Fruit fly (Drosophila melanogaster) whole organism, prepupa: ENCODE measurements around the gene CG43155.
A peak's percentile ranks its signal among the peaks of the same experiment; 100 is the strongest.

Experiments used
- Blimp-1 ChIP-seq: fragments of 200-800 bp; sonication (Bioruptor generic); optimal IDR thresholded peaks from 3 replicates; lab custom pipeline; 2017; ENCODE audit warnings: missing biosample characterization, missing genetic modification characterization, mild to moderate bottlenecking, moderate library complexity, missing genetic modification reagents
- CG10631 ChIP-seq: fragments of 200-800 bp; sonication (Bioruptor generic); optimal IDR thresholded peaks from 2 replicates; lab custom pipeline; 2016; ENCODE audit warnings: missing biosample characterization, missing genetic modification characterization
- CG10669 ChIP-seq: fragments of 200-800 bp; sonication (Bioruptor generic); optimal IDR thresholded peaks from 3 replicates; lab custom pipeline; 2018; ENCODE audit warnings: missing biosample characterization, mild to moderate bottlenecking, missing genetic modification characterization, moderate library complexity
- CG11294 ChIP-seq: fragments of 200-800 bp; sonication (Bioruptor generic); IDR thresholded peaks from 2 replicates; pipeline ENCODE4 v1.3.6; 2022; ENCODE audit warnings: missing biosample characterization, missing genetic modification characterization
- CG11762 ChIP-seq: fragments of 200-800 bp; sonication (Bioruptor generic); optimal IDR thresholded peaks from 3 replicates; lab custom pipeline; 2016; ENCODE audit warnings: missing biosample characterization, missing genetic modification characterization; ENCODE audit not compliant: insufficient read depth
- CG11902 ChIP-seq: fragments of 200-800 bp; sonication (Bioruptor generic); optimal IDR thresholded peaks from 3 replicates; lab custom pipeline; 2016; ENCODE audit warnings: missing biosample characterization, missing genetic modification characterization
- CG15336 ChIP-seq: fragments of 200-800 bp; sonication (Bioruptor generic); IDR thresholded peaks from 2 replicates; pipeline ENCODE4 v1.3.6; 2022; ENCODE audit warnings: missing biosample characterization, missing genetic modification characterization
- CG3032 ChIP-seq: fragments of 200-800 bp; optimal IDR thresholded peaks from 2 replicates; lab custom pipeline; 2019; ENCODE audit warnings: missing biosample characterization, mild to moderate bottlenecking, missing genetic modification characterization, moderate library complexity
- CG32006 ChIP-seq: fragments of 200-800 bp; sonication (Bioruptor generic); optimal IDR thresholded peaks from 3 replicates; lab custom pipeline; 2017; ENCODE audit warnings: missing biosample characterization, mild to moderate bottlenecking, missing genetic modification characterization
- CG34406 ChIP-seq: fragments of 200-800 bp; sonication (Bioruptor generic); optimal IDR thresholded peaks from 3 replicates; lab custom pipeline; 2016; ENCODE audit warnings: missing biosample characterization, missing genetic modification characterization
- CG3919 ChIP-seq: fragments of 200-800 bp; sonication (Bioruptor generic); optimal IDR thresholded peaks from 3 replicates; lab custom pipeline; 2016; ENCODE audit warnings: missing biosample characterization, missing genetic modification characterization
- CG6276 ChIP-seq: fragments of 200-800 bp; sonication (Bioruptor generic); optimal IDR thresholded peaks from 2 replicates; lab custom pipeline; 2017; ENCODE audit warnings: missing biosample characterization, mild to moderate bottlenecking, missing genetic modification characterization
- CG6792 ChIP-seq: fragments of 200-800 bp; sonication (Bioruptor generic); optimal IDR thresholded peaks from 3 replicates; lab custom pipeline; 2016; ENCODE audit warnings: missing biosample characterization, missing genetic modification characterization
- CG6808 ChIP-seq: fragments of 200-800 bp; sonication (Bioruptor generic); optimal IDR thresholded peaks from 3 replicates; lab custom pipeline; 2017; ENCODE audit warnings: missing biosample characterization, missing genetic modification characterization, mild to moderate bottlenecking, moderate library complexity, missing genetic modification reagents
- CG6854 ChIP-seq: fragments of 200-800 bp; sonication (Bioruptor generic); optimal IDR thresholded peaks from 2 replicates; lab custom pipeline; 2017; ENCODE audit warnings: missing biosample characterization, mild to moderate bottlenecking, missing genetic modification characterization
- CG7368 ChIP-seq: fragments of 200-800 bp; sonication (Bioruptor generic); optimal IDR thresholded peaks from 3 replicates; lab custom pipeline; 2016; ENCODE audit warnings: missing biosample characterization, missing genetic modification characterization
- CG8119 ChIP-seq: fragments of 200-800 bp; sonication (Bioruptor generic); IDR thresholded peaks from 3 replicates; pipeline ENCODE4 v1.3.6; 2022; ENCODE audit warnings: missing biosample characterization, missing genetic modification characterization
- CG8632 ChIP-seq: fragments of 200-800 bp; sonication (Bioruptor generic); optimal IDR thresholded peaks from 3 replicates; lab custom pipeline; 2016; ENCODE audit warnings: missing biosample characterization, missing genetic modification characterization
- CG9139 ChIP-seq: fragments of 200-800 bp; sonication (Bioruptor generic); optimal IDR thresholded peaks from 3 replicates; lab custom pipeline; 2017; ENCODE audit warnings: missing biosample characterization, mild to moderate bottlenecking, missing genetic modification characterization
- Eip75B ChIP-seq: fragments of 200-800 bp; sonication (Bioruptor generic); optimal IDR thresholded peaks from 3 replicates; lab custom pipeline; 2016; ENCODE audit warnings: missing biosample characterization, missing genetic modification characterization
- Eip78C ChIP-seq: fragments of 200-800 bp; sonication (Bioruptor generic); peaks from one replicate; lab custom pipeline; 2016; ENCODE audit warnings: missing biosample characterization, missing genetic modification characterization
- Ets21C ChIP-seq: fragments of 200-800 bp; sonication (Bioruptor generic); optimal IDR thresholded peaks from 3 replicates; lab custom pipeline; 2016; ENCODE audit warnings: missing biosample characterization, missing genetic modification characterization
- Ets96B ChIP-seq: fragments of 200-800 bp; optimal IDR thresholded peaks from 2 replicates; lab custom pipeline; 2019; ENCODE audit warnings: missing biosample characterization, mild to moderate bottlenecking, missing genetic modification characterization, moderate library complexity
- Gug ChIP-seq: fragments of 200-800 bp; sonication (Bioruptor generic); IDR thresholded peaks from 2 replicates; pipeline ENCODE4 v1.3.6; 2022; ENCODE audit warnings: missing biosample characterization, missing genetic modification characterization
- Lpt ChIP-seq: fragments of 200-800 bp; sonication (Bioruptor generic); optimal IDR thresholded peaks from 3 replicates; lab custom pipeline; 2016; ENCODE audit warnings: missing biosample characterization, missing genetic modification characterization
- Met ChIP-seq: fragments of 200-800 bp; sonication (Bioruptor generic); optimal IDR thresholded peaks from 3 replicates; lab custom pipeline; 2016; ENCODE audit warnings: missing biosample characterization, missing genetic modification characterization
- OdsH ChIP-seq: fragments of 200-800 bp; sonication (Bioruptor generic); optimal IDR thresholded peaks from 3 replicates; lab custom pipeline; 2016; ENCODE audit warnings: missing biosample characterization, missing genetic modification characterization
- Sox102F ChIP-seq: fragments of 200-800 bp; sonication (Bioruptor generic); optimal IDR thresholded peaks from 2 replicates; lab custom pipeline; 2016; ENCODE audit warnings: missing biosample characterization, mild to moderate bottlenecking, missing genetic modification characterization
- Sox14 ChIP-seq: fragments of 200-800 bp; sonication (Bioruptor generic); optimal IDR thresholded peaks from 3 replicates; lab custom pipeline; 2016; ENCODE audit warnings: missing biosample characterization, missing genetic modification characterization
- Sox15 ChIP-seq: fragments of 200-800 bp; sonication (Bioruptor generic); optimal IDR thresholded peaks from 3 replicates; lab custom pipeline; 2016; ENCODE audit warnings: missing biosample characterization, missing genetic modification characterization
- achi ChIP-seq: fragments of 200-800 bp; sonication (Bioruptor generic); optimal IDR thresholded peaks from 3 replicates; lab custom pipeline; 2016; ENCODE audit warnings: missing biosample characterization, missing genetic modification characterization
- acj6 ChIP-seq: fragments of 200-800 bp; sonication (Bioruptor generic); optimal IDR thresholded peaks from 3 replicates; lab custom pipeline; 2016; ENCODE audit warnings: missing biosample characterization, missing genetic modification characterization
- cyc ChIP-seq: fragments of 200-800 bp; sonication (Bioruptor generic); optimal IDR thresholded peaks from 3 replicates; lab custom pipeline; 2016; ENCODE audit warnings: missing biosample characterization, missing genetic modification characterization
- dsx ChIP-seq: fragments of 200-800 bp; optimal IDR thresholded peaks from 3 replicates; lab custom pipeline; 2019; ENCODE audit warnings: missing biosample characterization, mild to moderate bottlenecking, missing genetic modification characterization, moderate library complexity; ENCODE audit not compliant: poor library complexity, severe bottlenecking
- eg ChIP-seq: fragments of 200-800 bp; sonication (Bioruptor generic); IDR thresholded peaks from 3 replicates; pipeline ENCODE4 v1.3.6; 2022; ENCODE audit warnings: missing biosample characterization, missing genetic modification characterization
- esn ChIP-seq: fragments of 200-800 bp; sonication (Bioruptor generic); optimal IDR thresholded peaks from 2 replicates; lab custom pipeline; 2016; ENCODE audit warnings: missing biosample characterization, mild to moderate bottlenecking, missing genetic modification characterization, moderate library complexity
- lz ChIP-seq: fragments of 200-800 bp; sonication (Bioruptor generic); optimal IDR thresholded peaks from 3 replicates; lab custom pipeline; 2016; ENCODE audit warnings: missing biosample characterization, missing genetic modification characterization
- pdm3 ChIP-seq: fragments of 200-800 bp; sonication (Bioruptor generic); optimal IDR thresholded peaks from 3 replicates; lab custom pipeline; 2016; ENCODE audit warnings: missing biosample characterization, missing genetic modification characterization
- salr ChIP-seq, 2 experiments: fragments of 200-800 bp; sonication (Bioruptor generic); optimal IDR thresholded peaks; 3 replicates each; lab custom pipeline; 2016 to 2018; ENCODE audit warnings: missing biosample characterization in 2 of 2, missing genetic modification characterization in 2 of 2, mild to moderate bottlenecking in 1 of 2
- spab ChIP-seq: fragments of 200-800 bp; sonication (Bioruptor generic); optimal IDR thresholded peaks from 2 replicates; lab custom pipeline; 2017; ENCODE audit warnings: missing biosample characterization, mild to moderate bottlenecking, missing genetic modification characterization, missing genetic modification reagents
- ss ChIP-seq, 2 experiments: fragments of 200-800 bp; sonication (Bioruptor generic); optimal IDR thresholded peaks; 2 replicates in 1 of 2; 3 replicates in 1 of 2; lab custom pipeline; 2017 to 2018; ENCODE audit warnings: mild to moderate bottlenecking in 2 of 2, missing biosample characterization in 2 of 2, missing genetic modification characterization in 2 of 2, moderate library complexity in 1 of 2
- svp ChIP-seq: fragments of 200-800 bp; sonication (Bioruptor generic); peaks from one replicate; lab custom pipeline; 2016; ENCODE audit warnings: missing biosample characterization, missing genetic modification characterization
- vri ChIP-seq: fragments of 200-800 bp; sonication (Bioruptor generic); optimal IDR thresholded peaks from 3 replicates; lab custom pipeline; 2016; ENCODE audit warnings: missing biosample characterization, mild to moderate bottlenecking, missing genetic modification characterization

CG43155 gene

DNA sequence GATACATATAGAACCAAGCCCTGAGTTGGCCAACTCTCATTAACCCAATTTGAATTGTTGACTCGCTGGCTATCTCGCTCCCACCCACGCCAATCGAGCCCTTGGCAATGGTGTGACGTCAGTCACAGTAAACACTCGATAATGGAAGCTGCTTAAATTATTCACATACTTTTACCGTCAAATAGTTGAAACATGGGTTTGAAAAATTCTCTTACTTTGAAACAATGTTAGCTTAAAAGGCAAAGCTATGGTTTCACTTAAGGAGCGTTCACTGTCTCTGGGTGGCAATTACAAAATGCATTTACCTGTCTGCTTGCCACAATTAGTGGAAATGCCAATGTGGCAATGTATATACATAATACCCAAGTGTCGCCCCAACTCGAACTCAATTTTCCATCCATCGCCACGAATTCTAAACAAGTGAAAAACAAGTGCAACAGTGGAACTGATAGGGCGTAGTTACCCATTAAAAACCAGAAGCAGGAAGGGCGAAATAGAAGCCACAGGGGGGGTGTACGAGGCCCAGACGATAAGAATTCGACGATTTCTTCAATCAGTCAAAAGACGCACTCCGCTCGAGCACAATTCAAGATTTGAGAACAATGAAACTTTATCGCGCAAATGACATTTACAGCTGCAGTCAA, 10.0 kb upstream of the CG43155 start (continued):
- TF ChIP-seq CG15336 (GFP tag; lab: Robert Waterston, UW), result peak; percentile 70
- TF ChIP-seq CG10669 (GFP tag; lab: Kevin White, UChicago), result peak; percentile 49
- no peak for TF ChIP-seq ss (GFP tag; optimal IDR thresholded peaks at IDR 0.05; lab: Kevin White, UChicago)
- peak; percentile 73 for TF ChIP-seq vri (GFP tag; lab: Kevin White, UChicago)
- peak; percentile 57 for TF ChIP-seq achi
- TF ChIP-seq CG10631 (GFP tag; lab: Kevin White, UChicago), result peak; percentile 29
- TF ChIP-seq Gug, result peak; percentile 69
- peak; percentile 56 for TF ChIP-seq Sox15 (GFP tag; lab: Kevin White, UChicago)
- no peak for TF ChIP-seq CG9139 (GFP tag; lab: Kevin White, UChicago)
- no peak for TF ChIP-seq salr (GFP tag; optimal IDR thresholded peaks at IDR 0.05; lab: Kevin White, UChicago)
- peak; percentile 88 for TF ChIP-seq Met
- peak; percentile 80 for TF ChIP-seq Ets21C
- TF ChIP-seq esn (GFP tag; lab: Kevin White, UChicago), result peak; percentile 87
- peak; percentile 74 for TF ChIP-seq CG11902 (GFP tag; lab: Kevin White, UChicago)
- peak; percentile 85 for TF ChIP-seq Sox102F (GFP tag; lab: Kevin White, UChicago)
- TF ChIP-seq CG6854, result peak; percentile 52
- peak; percentile 21 for TF ChIP-seq dsx (GFP tag; lab: Kevin White, UChicago)
- peak; percentile 58 for TF ChIP-seq CG8632
- TF ChIP-seq, all 60 proteins: peak for 50

DNA sequence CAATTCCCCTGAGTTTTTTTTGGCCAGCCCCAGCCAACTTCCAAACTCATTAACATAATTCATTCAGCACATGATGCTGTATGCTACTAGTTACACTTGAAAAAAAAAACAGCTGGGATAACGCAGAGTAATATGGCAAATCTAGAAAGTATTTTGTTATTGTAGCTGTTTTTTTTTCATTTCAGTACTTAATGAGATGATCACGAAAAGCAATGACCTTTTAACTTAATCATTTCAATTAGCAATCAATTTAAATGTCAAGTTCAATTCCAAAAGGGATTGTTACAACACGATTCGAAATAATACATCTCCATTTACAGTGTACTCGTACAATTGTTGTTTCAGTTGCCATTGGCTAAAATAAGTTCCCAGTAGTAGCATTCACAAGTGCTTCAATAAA, 9.2 kb upstream of the CG43155 start:
- TF ChIP-seq eg (GFP tag; lab: Robert Waterston, UW), result no peak
- peak; percentile 69 for TF ChIP-seq Eip78C
- TF ChIP-seq pdm3 (GFP tag; lab: Kevin White, UChicago), result peak; percentile 23
- TF ChIP-seq svp (GFP tag; lab: Kevin White, UChicago), result peak; percentile 59

DNA sequence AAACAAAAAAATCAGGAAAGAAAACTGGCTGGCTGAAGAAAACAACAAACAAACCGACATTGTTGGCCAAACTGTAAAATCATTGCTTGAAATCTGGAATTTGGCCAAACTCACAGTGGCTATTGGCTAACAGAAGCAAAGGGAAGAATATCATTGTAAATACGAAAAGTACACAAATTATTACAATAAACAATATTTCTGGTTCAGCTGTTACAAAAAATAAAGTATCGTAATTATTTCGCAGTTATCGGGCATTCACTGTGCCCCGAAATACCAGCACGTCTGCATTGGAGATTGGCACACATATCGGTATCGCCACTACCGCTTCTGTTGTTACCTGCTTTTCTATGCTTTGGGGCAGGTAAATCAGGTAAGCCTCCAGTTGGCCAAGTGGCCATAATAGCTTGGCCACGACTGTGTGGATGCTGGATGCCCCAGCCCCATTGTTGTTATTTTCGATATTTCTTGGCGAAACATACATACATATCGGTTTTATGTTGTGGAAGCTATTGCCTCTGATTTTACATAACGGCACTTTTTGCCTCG, 8.5 kb upstream of the CG43155 start:
- TF ChIP-seq CG11294 (GFP tag; lab: Robert Waterston, UW) (peak; percentile 39; the same call in 1 of the 2 replicates), vri (GFP tag; lab: Kevin White, UChicago) (no peak), CG6854 (no peak), OdsH (peak; percentile 66), Met (peak; percentile 28), spab (GFP tag; lab: Kevin White, UChicago) (no peak), CG3032 (tag; lab: Kevin White, UChicago) (no peak), CG6276 (GFP tag; lab: Kevin White, UChicago) (peak; percentile 65), CG32006 (GFP tag; lab: Kevin White, UChicago) (peak; percentile 59), CG8119 (peak; percentile 73; the same call in 2 of the 3 replicates), Sox15 (GFP tag; lab: Kevin White, UChicago) (no peak), CG3919 (GFP tag; lab: Kevin White, UChicago) (peak; percentile 6), eg (GFP tag; lab: Robert Waterston, UW) (peak; percentile 86), pdm3 (GFP tag; lab: Kevin White, UChicago) (peak; percentile 60), Sox102F (GFP tag; lab: Kevin White, UChicago) (no peak), Eip75B (peak; percentile 6), ss (GFP tag; optimal IDR thresholded peaks at IDR 0.05; lab: Kevin White, UChicago) (no peak), CG6808 (GFP tag; lab: Kevin White, UChicago) (no peak), Blimp-1 (no peak), CG10669 (GFP tag; lab: Kevin White, UChicago) (no peak), CG8632 (no peak), dsx (GFP tag; lab: Kevin White, UChicago) (no peak), lz (GFP tag; lab: Kevin White, UChicago) (peak; percentile 22), Sox14 (no peak), cyc (GFP tag; lab: Kevin White, UChicago) (peak; percentile 37), salr (GFP tag; optimal IDR thresholded peaks at IDR 0.05; lab: Kevin White, UChicago) (no peak), acj6 (GFP tag; lab: Kevin White, UChicago) (peak; percentile 41), Ets96B (no peak), CG15336 (GFP tag; lab: Robert Waterston, UW) (peak; percentile 72), CG11762 (no peak), CG7368 (GFP tag; lab: Kevin White, UChicago) (no peak), CG6792 (GFP tag; lab: Kevin White, UChicago) (no peak), esn (GFP tag; lab: Kevin White, UChicago) (peak; percentile 8), CG9139 (GFP tag; lab: Kevin White, UChicago) (no peak), CG11902 (GFP tag; lab: Kevin White, UChicago) (no peak), CG34406 (no peak), Lpt (GFP tag; lab: Kevin White, UChicago) (peak; percentile 44)
